Worm (Caenorhabditis elegans): ENCODE results near the gene ttr-33.

- TF ChIP-seq dao-5 (tag; optimal IDR thresholded peaks at IDR 0.05) = no peak
- TF ChIP-seq him-1 (tag; optimal IDR thresholded peaks at IDR 0.05) = no peak
- TF ChIP-seq W03F9.2 (tag; optimal IDR thresholded peaks at IDR 0.05) = no peak
Measured at ce11 chrV:7857931-7858330, 20.2 kb upstream of the ttr-33 start, which contains the start of gene C37C3.1.

All from whole organism, L4/young adult.